Worm (Caenorhabditis elegans): Measurements from ENCODE around the gene ddi-1.
A peak's percentile ranks its signal among the peaks of the same experiment; 100 is the strongest.

The ddi-1 gene

DNA sequence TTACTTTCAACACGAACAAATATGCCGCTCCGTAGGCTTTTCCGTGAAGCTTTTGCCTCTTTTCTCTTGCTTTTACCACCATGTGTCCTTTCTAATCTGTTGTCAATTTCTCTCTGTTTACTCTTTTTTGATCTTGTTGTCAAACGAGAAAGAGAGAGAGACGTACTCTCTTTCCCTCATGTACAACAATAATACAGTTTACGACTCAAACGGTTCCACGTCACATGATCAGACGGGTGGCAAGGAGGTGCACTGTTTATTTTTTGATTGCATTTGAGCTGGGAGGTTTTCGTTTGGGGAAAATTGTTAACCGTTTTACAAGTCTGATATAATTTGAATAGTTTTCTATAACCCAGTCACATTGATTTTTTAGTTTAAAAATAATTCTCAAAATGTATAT lies 21.8 kb upstream of the ddi-1 start:
- peak; percentile 9 for TF ChIP-seq cog-1 (tag; optimal IDR thresholded peaks at IDR 0.05)
- no peak for TF ChIP-seq T22C8.4 (GFP tag; IDR thresholded peaks at IDR 0.05)
- TF ChIP-seq flt-1 (GFP tag; IDR thresholded peaks at IDR 0.05): no peak

DNA sequence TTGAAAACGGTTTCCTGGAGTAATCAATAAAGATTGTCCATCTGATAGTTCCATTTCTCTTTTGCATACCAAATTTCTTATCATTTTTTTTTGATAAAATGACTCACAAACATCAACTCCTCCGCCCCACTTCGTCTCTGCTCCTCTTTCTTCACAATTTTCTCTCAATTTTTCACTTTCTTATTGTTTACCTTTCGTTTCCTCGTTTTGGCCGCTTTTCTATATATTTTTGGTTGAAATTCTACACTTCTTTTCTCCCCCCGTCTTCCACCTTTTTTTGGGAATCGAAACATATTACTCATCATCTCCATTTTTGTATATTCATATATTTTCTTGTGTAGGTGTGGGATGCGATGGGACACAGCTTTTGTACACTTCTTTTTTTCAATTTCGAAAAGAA lies 19.9 kb upstream of the ddi-1 start:
- TF ChIP-seq T22C8.4 (GFP tag; IDR thresholded peaks at IDR 0.05) (no peak), ref-1 (GFP tag; conservative IDR thresholded peaks at IDR 0.05) (no peak), ztf-29 (GFP tag; IDR thresholded peaks at IDR 0.05) (no peak), med-1 (GFP tag; optimal IDR thresholded peaks at IDR 0.05; ENCODE audit: insufficient read depth) (no peak), tab-1 (GFP tag; IDR thresholded peaks at IDR 0.05) (no peak), flt-1 (GFP tag; IDR thresholded peaks at IDR 0.05) (no peak), klf-2 (GFP tag; conservative IDR thresholded peaks at IDR 0.05) (no peak), cog-1 (tag; optimal IDR thresholded peaks at IDR 0.05) (no peak), ztf-23 (GFP tag; IDR thresholded peaks at IDR 0.05) (no peak)

DNA sequence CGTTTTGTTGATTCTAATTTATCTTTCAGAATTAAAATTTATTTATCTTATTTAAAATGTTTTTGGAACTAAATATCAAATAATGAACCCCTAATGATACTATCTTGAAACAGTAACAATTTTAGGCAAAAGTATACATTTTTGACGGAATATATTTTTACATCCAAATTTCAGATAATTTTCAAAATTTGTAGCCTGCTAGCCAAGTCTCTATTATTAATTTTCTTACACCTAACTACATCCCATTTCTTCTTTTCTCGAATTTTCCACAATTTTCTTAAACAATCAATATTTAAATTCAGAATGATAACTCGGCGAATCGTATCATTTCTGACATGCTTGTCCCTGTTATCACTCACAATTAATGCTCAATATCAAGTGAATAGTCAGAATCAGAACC lies 16.2 kb upstream of the ddi-1 start, which contains the start of gene pqn-89:
Gene pqn-89 (plus strand): TSS at position 301 of the 400 bp plus-strand sequence.
- TF ChIP-seq tab-1 (GFP tag; IDR thresholded peaks at IDR 0.05) (no peak), ztf-23 (GFP tag; IDR thresholded peaks at IDR 0.05) (no peak), med-1 (GFP tag; optimal IDR thresholded peaks at IDR 0.05; ENCODE audit: insufficient read depth) (no peak), ztf-29 (GFP tag; IDR thresholded peaks at IDR 0.05) (no peak), T22C8.4 (GFP tag; IDR thresholded peaks at IDR 0.05) (no peak), flt-1 (GFP tag; IDR thresholded peaks at IDR 0.05) (no peak), ref-1 (GFP tag; conservative IDR thresholded peaks at IDR 0.05) (no peak), klf-2 (GFP tag; conservative IDR thresholded peaks at IDR 0.05) (no peak), cog-1 (tag; optimal IDR thresholded peaks at IDR 0.05) (no peak)

DNA sequence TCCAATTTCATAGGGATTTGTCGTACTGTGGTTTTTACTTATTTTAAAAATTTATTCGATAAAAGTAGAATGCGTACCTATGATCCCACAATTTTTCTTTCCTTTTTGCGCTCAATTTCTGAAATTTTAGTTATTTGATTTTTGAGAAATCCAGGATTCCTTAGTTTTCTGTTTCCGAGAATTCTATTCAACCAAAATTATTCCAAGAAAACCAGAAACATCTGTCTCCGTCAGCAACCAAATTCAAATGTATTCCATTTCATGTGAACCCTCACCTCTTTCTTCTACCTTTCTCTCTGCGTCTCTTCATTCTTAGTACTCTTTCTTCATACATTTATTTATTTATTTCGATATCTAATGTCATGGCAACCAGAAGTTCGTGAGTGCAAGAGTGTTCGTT lies 10.9 kb upstream of the ddi-1 start:
- TF ChIP-seq klf-2 (GFP tag; conservative IDR thresholded peaks at IDR 0.05) (no peak), med-1 (GFP tag; optimal IDR thresholded peaks at IDR 0.05; ENCODE audit: insufficient read depth) (no peak), cog-1 (tag; optimal IDR thresholded peaks at IDR 0.05) (no peak), ztf-23 (GFP tag; IDR thresholded peaks at IDR 0.05) (no peak), T22C8.4 (GFP tag; IDR thresholded peaks at IDR 0.05) (no peak)

DNA sequence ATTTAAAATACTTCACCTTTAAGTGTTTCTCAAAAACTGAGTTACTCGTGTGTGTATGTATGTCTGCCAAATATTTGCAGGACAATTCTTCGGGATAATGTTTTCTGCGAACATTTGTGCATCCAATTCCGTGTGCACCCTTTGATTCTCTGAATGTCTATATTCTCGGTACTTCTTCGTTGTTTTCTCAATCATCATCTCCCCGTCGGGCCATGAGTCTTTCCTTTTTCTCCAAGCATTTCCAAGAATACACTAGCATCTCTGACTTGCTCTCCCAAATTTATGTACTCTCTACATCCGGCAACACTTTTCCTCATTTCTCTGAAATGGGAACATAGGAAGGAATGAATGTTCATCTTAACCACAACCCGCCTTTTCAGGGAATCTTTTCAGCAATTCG lies 8.0 kb upstream of the ddi-1 start:
- TF ChIP-seq klf-2 (GFP tag; conservative IDR thresholded peaks at IDR 0.05) (no peak), tab-1 (GFP tag; IDR thresholded peaks at IDR 0.05) (no peak), ref-1 (GFP tag; conservative IDR thresholded peaks at IDR 0.05) (no peak), flt-1 (GFP tag; IDR thresholded peaks at IDR 0.05) (no peak), ztf-23 (GFP tag; IDR thresholded peaks at IDR 0.05) (no peak), ztf-29 (GFP tag; IDR thresholded peaks at IDR 0.05) (no peak), cog-1 (tag; optimal IDR thresholded peaks at IDR 0.05) (no peak), T22C8.4 (GFP tag; IDR thresholded peaks at IDR 0.05) (no peak), med-1 (GFP tag; optimal IDR thresholded peaks at IDR 0.05; ENCODE audit: insufficient read depth) (no peak)

DNA sequence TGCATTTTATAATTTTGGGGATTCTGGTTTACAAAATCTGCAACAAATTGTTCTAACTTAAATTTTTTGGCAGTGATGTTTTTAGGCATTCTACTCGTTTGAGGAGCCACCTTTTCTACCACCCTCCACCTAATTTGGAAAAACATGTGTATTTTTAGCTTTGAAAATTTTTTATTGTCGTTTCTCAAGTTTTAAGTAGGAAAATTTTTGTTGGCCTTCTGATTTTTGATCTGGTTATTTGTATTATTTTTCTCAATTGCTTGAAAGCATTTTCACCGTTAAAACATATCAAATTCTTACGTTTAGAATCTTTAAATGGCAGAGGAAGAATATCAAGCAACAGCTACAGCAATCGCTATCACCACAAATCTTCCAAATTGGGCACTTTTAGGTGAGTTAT lies 4.8 kb upstream of the ddi-1 start, which contains the start of gene C01G5.7:
Gene C01G5.7 (plus strand): TSS at position 301 of the 400 bp plus-strand sequence.
- no peak for TF ChIP-seq ztf-29 (GFP tag; IDR thresholded peaks at IDR 0.05)
- TF ChIP-seq T22C8.4 (GFP tag; IDR thresholded peaks at IDR 0.05): no peak
- no peak for TF ChIP-seq klf-2 (GFP tag; conservative IDR thresholded peaks at IDR 0.05)
- TF ChIP-seq flt-1 (GFP tag; IDR thresholded peaks at IDR 0.05): no peak
- no peak for TF ChIP-seq ztf-23 (GFP tag; IDR thresholded peaks at IDR 0.05)
- no peak for TF ChIP-seq cog-1 (tag; optimal IDR thresholded peaks at IDR 0.05)
- no peak for TF ChIP-seq med-1 (GFP tag; optimal IDR thresholded peaks at IDR 0.05; ENCODE audit: insufficient read depth)
- no peak for TF ChIP-seq tab-1 (GFP tag; IDR thresholded peaks at IDR 0.05)
- TF ChIP-seq ref-1 (GFP tag; conservative IDR thresholded peaks at IDR 0.05): no peak

DNA sequence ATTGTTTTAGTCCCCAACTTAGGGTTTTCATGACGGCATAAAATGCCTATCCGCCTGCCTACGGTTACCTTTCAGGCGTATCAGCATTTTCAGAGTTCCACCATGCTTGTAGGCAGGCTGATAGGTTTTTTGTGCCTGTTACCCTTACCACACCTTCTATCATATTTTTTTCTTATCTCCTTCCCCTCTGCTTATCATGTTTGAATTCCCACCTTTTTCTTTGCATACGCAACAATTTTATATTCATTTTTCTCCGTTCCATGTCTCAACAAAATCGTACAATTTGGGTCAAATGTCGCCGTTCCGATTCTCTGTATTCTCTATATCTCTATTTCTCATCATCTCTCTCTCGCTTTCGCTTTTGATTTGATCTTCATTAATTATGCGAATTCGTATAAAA lies 3.1 kb upstream of the ddi-1 start, which contains the start of gene C01G5.9:
Gene C01G5.9 (plus strand): TSS at position 301 of the 400 bp plus-strand sequence.
- TF ChIP-seq ref-1 (GFP tag; conservative IDR thresholded peaks at IDR 0.05) (no peak), ztf-23 (GFP tag; IDR thresholded peaks at IDR 0.05) (no peak), med-1 (GFP tag; optimal IDR thresholded peaks at IDR 0.05; ENCODE audit: insufficient read depth) (no peak), flt-1 (GFP tag; IDR thresholded peaks at IDR 0.05) (no peak), ztf-29 (GFP tag; IDR thresholded peaks at IDR 0.05) (no peak), cog-1 (tag; optimal IDR thresholded peaks at IDR 0.05) (no peak), T22C8.4 (GFP tag; IDR thresholded peaks at IDR 0.05) (no peak), klf-2 (GFP tag; conservative IDR thresholded peaks at IDR 0.05) (no peak), tab-1 (GFP tag; IDR thresholded peaks at IDR 0.05) (no peak)

DNA sequence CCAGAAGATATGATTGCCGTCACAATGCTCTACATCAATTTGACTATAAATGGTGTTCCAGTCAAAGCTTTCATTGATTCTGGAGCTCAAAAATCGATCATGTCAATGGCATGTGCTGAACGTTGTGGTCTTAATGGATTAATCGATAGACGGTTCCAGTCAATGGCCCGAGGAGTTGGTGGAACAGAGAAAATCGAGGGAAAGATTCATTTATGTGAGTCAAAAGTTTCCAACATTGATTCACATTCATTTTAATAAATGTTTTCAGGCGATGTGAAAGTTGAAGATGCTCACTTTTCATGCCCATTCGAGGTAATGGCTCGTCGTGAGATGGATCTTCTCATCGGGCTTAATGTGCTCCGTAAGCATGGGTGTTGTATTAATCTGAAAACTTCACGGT lies 1.1 kb downstream of the ddi-1 start:
- TF ChIP-seq cog-1 (tag; optimal IDR thresholded peaks at IDR 0.05): no peak
- TF ChIP-seq flt-1 (GFP tag; IDR thresholded peaks at IDR 0.05): no peak
- no peak for TF ChIP-seq klf-2 (GFP tag; conservative IDR thresholded peaks at IDR 0.05)
- TF ChIP-seq ztf-29 (GFP tag; IDR thresholded peaks at IDR 0.05): no peak
- TF ChIP-seq T22C8.4 (GFP tag; IDR thresholded peaks at IDR 0.05): no peak
- TF ChIP-seq ref-1 (GFP tag; conservative IDR thresholded peaks at IDR 0.05): no peak
- no peak for TF ChIP-seq ztf-23 (GFP tag; IDR thresholded peaks at IDR 0.05)
- no peak for TF ChIP-seq tab-1 (GFP tag; IDR thresholded peaks at IDR 0.05)
- TF ChIP-seq med-1 (GFP tag; optimal IDR thresholded peaks at IDR 0.05; ENCODE audit: insufficient read depth): no peak

DNA sequence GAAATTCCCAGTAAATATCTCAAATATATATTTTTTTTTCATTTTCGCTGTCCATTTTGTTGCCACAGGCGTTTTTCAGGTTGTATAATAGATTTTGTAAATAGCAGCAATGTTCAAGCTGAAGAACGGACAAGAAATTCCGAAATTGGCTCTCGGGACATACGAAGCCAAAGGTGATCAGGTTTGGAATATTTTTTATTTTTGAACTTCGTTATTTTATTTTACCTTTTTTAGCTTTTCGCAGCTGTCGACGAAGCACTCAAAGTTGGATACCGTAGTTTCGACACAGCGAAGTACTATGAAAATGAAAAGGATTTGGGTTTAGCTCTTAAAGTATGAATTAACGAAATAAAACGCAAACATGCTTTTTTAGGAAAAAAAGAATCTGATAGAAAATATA lies 1.9 kb downstream of the ddi-1 start, which contains the start of gene C01G5.5:
Gene C01G5.5 (plus strand): TSS at position 80 of the 400 bp plus-strand sequence.
- TF ChIP-seq tab-1 (GFP tag; IDR thresholded peaks at IDR 0.05) (no peak), klf-2 (GFP tag; conservative IDR thresholded peaks at IDR 0.05) (no peak), cog-1 (tag; optimal IDR thresholded peaks at IDR 0.05) (no peak), med-1 (GFP tag; optimal IDR thresholded peaks at IDR 0.05; ENCODE audit: insufficient read depth) (no peak), ref-1 (GFP tag; conservative IDR thresholded peaks at IDR 0.05) (no peak), flt-1 (GFP tag; IDR thresholded peaks at IDR 0.05) (no peak), ztf-29 (GFP tag; IDR thresholded peaks at IDR 0.05) (no peak), T22C8.4 (GFP tag; IDR thresholded peaks at IDR 0.05) (no peak), ztf-23 (GFP tag; IDR thresholded peaks at IDR 0.05) (no peak)

DNA sequence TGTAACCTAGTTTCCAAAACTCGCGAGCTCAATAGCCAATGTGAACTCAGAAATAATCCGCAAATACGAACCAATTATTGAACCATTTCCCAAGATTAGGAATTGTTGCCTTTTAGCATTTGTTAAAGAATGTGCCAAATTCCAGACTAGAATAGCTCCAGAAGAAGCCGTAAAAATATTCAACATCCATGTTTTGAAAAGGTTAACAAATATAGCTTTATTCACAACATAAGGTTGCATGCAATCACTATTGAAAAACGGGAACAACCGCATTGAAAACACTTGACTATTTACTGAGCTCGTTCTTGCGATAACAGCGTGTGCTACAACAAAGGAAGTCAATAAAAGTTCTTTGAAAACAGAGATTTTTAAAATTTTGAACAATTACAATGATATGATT lies 3.9 kb downstream of the ddi-1 start:
- TF ChIP-seq flt-1 (GFP tag; IDR thresholded peaks at IDR 0.05): no peak
- TF ChIP-seq ztf-29 (GFP tag; IDR thresholded peaks at IDR 0.05): no peak
- TF ChIP-seq ztf-23 (GFP tag; IDR thresholded peaks at IDR 0.05): no peak
- no peak for TF ChIP-seq cog-1 (tag; optimal IDR thresholded peaks at IDR 0.05)
- no peak for TF ChIP-seq tab-1 (GFP tag; IDR thresholded peaks at IDR 0.05)

Measured in whole organism, midembryonic.